Fruit fly (Drosophila melanogaster) whole organism, adult: ENCODE results near the gene Tep2.

Experiments
- CG12768 ChIP-seq: fragments of 200-800 bp; sonication (Bioruptor generic); optimal IDR thresholded peaks from 2 replicates; lab custom pipeline; 2017; ENCODE audit warnings: missing biosample characterization, missing genetic modification characterization, mild to moderate bottlenecking, moderate library complexity, missing genetic modification reagents
- CG14711 ChIP-seq: fragments of 200-800 bp; sonication (Bioruptor generic); optimal IDR thresholded peaks from 2 replicates; lab custom pipeline; 2018; ENCODE audit warnings: missing biosample characterization, mild to moderate bottlenecking, missing genetic modification characterization, moderate library complexity
- CG1620 ChIP-seq: fragments of 200-800 bp; sonication (Bioruptor generic); optimal IDR thresholded peaks from 2 replicates; lab custom pipeline; 2016; ENCODE audit warnings: missing biosample characterization, missing genetic modification characterization
- CG33017 ChIP-seq: fragments of 200-800 bp; sonication (Bioruptor generic); optimal IDR thresholded peaks from 2 replicates; lab custom pipeline; 2018; ENCODE audit warnings: missing biosample characterization, mild to moderate bottlenecking, missing genetic modification characterization, moderate library complexity
- Clk ChIP-seq: fragments of 200-800 bp; sonication (Bioruptor generic); optimal IDR thresholded peaks from 2 replicates; lab custom pipeline; 2017; ENCODE audit warnings: missing biosample characterization, missing genetic modification characterization
- bab1 ChIP-seq: fragments of 200-800 bp; sonication (Bioruptor generic); optimal IDR thresholded peaks from 3 replicates; lab custom pipeline; 2019; ENCODE audit warnings: missing biosample characterization, mild to moderate bottlenecking, missing genetic modification characterization, moderate library complexity
- kay ChIP-seq: fragments of 200-800 bp; sonication (Bioruptor generic); peaks from one replicate; lab custom pipeline; 2016; ENCODE audit warnings: missing biosample characterization, missing genetic modification characterization, borderline replicate concordance
- ovo ChIP-seq: fragments of 200-800 bp; sonication (Bioruptor generic); optimal IDR thresholded peaks from 2 replicates; lab custom pipeline; 2016; ENCODE audit warnings: missing biosample characterization, missing genetic modification characterization
- tj ChIP-seq: fragments of 200-800 bp; sonication (Bioruptor generic); optimal IDR thresholded peaks from 3 replicates; lab custom pipeline; 2017; ENCODE audit warnings: missing biosample characterization, mild to moderate bottlenecking, missing genetic modification characterization, moderate library complexity
- toe ChIP-seq: fragments of 200-800 bp; sonication (Bioruptor generic); optimal IDR thresholded peaks from 2 replicates; lab custom pipeline; 2016; ENCODE audit warnings: missing biosample characterization, missing genetic modification characterization

dm6 chr2L:7690449-7690848 lies 11.0 kb downstream of the Tep2 start:
- TF ChIP-seq CG33017 (tag; lab: Kevin White, UChicago) = no peak
- TF ChIP-seq Clk = no peak
- no peak for TF ChIP-seq CG1620 (GFP tag; lab: Kevin White, UChicago)
- TF ChIP-seq CG12768 (GFP tag; lab: Kevin White, UChicago) = no peak
- TF ChIP-seq ovo (GFP tag; lab: Kevin White, UChicago) = no peak
- no peak for TF ChIP-seq toe
- TF ChIP-seq kay = no peak
- no peak for TF ChIP-seq CG14711 (tag; lab: Kevin White, UChicago)
- TF ChIP-seq bab1 = no peak
- TF ChIP-seq tj (GFP tag; lab: Kevin White, UChicago) = no peak
